Fruit fly (Drosophila melanogaster) whole organism, pupa: ENCODE measurements around the gene CG7739.

Experiments
- CG10348 ChIP-seq: fragments of 200-800 bp; sonication (Bioruptor generic); IDR thresholded peaks from 2 replicates; pipeline ENCODE4 v1.3.6; 2022; ENCODE audit warnings: missing biosample characterization, missing genetic modification characterization
- CG12605 ChIP-seq: fragments of 200-800 bp; sonication (Bioruptor generic); IDR thresholded peaks from 2 replicates; pipeline ENCODE4 v1.3.6; 2022; ENCODE audit warnings: missing biosample characterization, missing genetic modification characterization
- CG13204 ChIP-seq: fragments of 200-800 bp; sonication (Bioruptor generic); optimal IDR thresholded peaks from 2 replicates; lab custom pipeline; 2018; ENCODE audit warnings: missing biosample characterization, mild to moderate bottlenecking, missing genetic modification characterization, moderate library complexity
- CG14655 ChIP-seq: fragments of 200-800 bp; sonication (Bioruptor generic); optimal IDR thresholded peaks from 3 replicates; lab custom pipeline; 2017; ENCODE audit warnings: mild to moderate bottlenecking, missing biosample characterization, missing genetic modification reagents, missing genetic modification characterization
- CG15710 ChIP-seq: fragments of 200-800 bp; sonication (Bioruptor generic); optimal IDR thresholded peaks from 2 replicates; lab custom pipeline; 2018; ENCODE audit warnings: missing biosample characterization, mild to moderate bottlenecking, missing genetic modification characterization, moderate library complexity
- CG17806 ChIP-seq: fragments of 200-800 bp; sonication (Bioruptor generic); optimal IDR thresholded peaks from 2 replicates; lab custom pipeline; 2018; ENCODE audit warnings: missing biosample characterization, mild to moderate bottlenecking, missing genetic modification characterization, moderate library complexity
- CG32121 ChIP-seq: fragments of 200-800 bp; sonication (Bioruptor generic); IDR thresholded peaks from 2 replicates; pipeline ENCODE4 v1.3.6; 2022; ENCODE audit warnings: missing biosample characterization, missing genetic modification characterization
- CG34367 ChIP-seq: fragments of 200-800 bp; sonication (Bioruptor generic); optimal IDR thresholded peaks from 2 replicates; lab custom pipeline; 2018; ENCODE audit warnings: missing biosample characterization, mild to moderate bottlenecking, missing genetic modification characterization
- CG4496 ChIP-seq: fragments of 200-800 bp; sonication (Bioruptor generic); IDR thresholded peaks from 3 replicates; pipeline ENCODE4 v1.3.6; 2022; ENCODE audit warnings: missing biosample characterization, missing genetic modification characterization
- CG8159 ChIP-seq: fragments of 200-800 bp; sonication (Bioruptor generic); optimal IDR thresholded peaks from 3 replicates; lab custom pipeline; 2018; ENCODE audit warnings: missing biosample characterization, mild to moderate bottlenecking, missing genetic modification characterization, moderate library complexity
- CG8301 ChIP-seq: fragments of 200-800 bp; sonication (Bioruptor generic); optimal IDR thresholded peaks from 2 replicates; lab custom pipeline; 2018; ENCODE audit warnings: missing biosample characterization, mild to moderate bottlenecking, missing genetic modification characterization
- CG9948 ChIP-seq: fragments of 200-800 bp; sonication (Bioruptor generic); optimal IDR thresholded peaks from 2 replicates; lab custom pipeline; 2018; ENCODE audit warnings: missing biosample characterization, mild to moderate bottlenecking, missing genetic modification characterization, moderate library complexity
- D1 ChIP-seq: fragments of 200-800 bp; sonication (Bioruptor generic); optimal IDR thresholded peaks from 2 replicates; lab custom pipeline; 2018; ENCODE audit warnings: missing biosample characterization, mild to moderate bottlenecking, missing genetic modification characterization, moderate library complexity
- EcR ChIP-seq: fragments of 200-800 bp; sonication (Bioruptor generic); optimal IDR thresholded peaks from 3 replicates; lab custom pipeline; 2019; ENCODE audit warnings: missing biosample characterization, missing genetic modification characterization, mild to moderate bottlenecking, moderate library complexity, missing genetic modification reagents
- Ets98B ChIP-seq: fragments of 200-800 bp; sonication (Bioruptor generic); IDR thresholded peaks from 2 replicates; pipeline ENCODE4 v1.3.6; 2022; ENCODE audit warnings: missing biosample characterization, missing genetic modification characterization
- Pif1A ChIP-seq: fragments of 200-800 bp; sonication (Bioruptor generic); optimal IDR thresholded peaks from 3 replicates; lab custom pipeline; 2016; ENCODE audit warnings: missing biosample characterization, missing genetic modification characterization
- Pif1B ChIP-seq: fragments of 200-800 bp; sonication (Bioruptor generic); optimal IDR thresholded peaks from 3 replicates; lab custom pipeline; 2016; ENCODE audit warnings: missing biosample characterization, missing genetic modification characterization
- Snoo ChIP-seq: fragments of 200-800 bp; sonication (Bioruptor generic); optimal IDR thresholded peaks from 3 replicates; lab custom pipeline; 2017; ENCODE audit warnings: missing biosample characterization, mild to moderate bottlenecking, missing genetic modification characterization, inconsistent platforms
- fd96Ca ChIP-seq: fragments of 200-800 bp; sonication (Bioruptor generic); IDR thresholded peaks from 3 replicates; pipeline ENCODE4 v1.3.6; 2022; ENCODE audit warnings: missing biosample characterization, missing genetic modification characterization
- gl ChIP-seq: fragments of 200-800 bp; sonication (Bioruptor generic); optimal IDR thresholded peaks from 2 replicates; lab custom pipeline; 2018; ENCODE audit warnings: missing biosample characterization, mild to moderate bottlenecking, missing genetic modification characterization
- rn ChIP-seq: fragments of 200-800 bp; sonication (Bioruptor generic); IDR thresholded peaks from 2 replicates; pipeline ENCODE4 v1.3.6; 2022; ENCODE audit warnings: missing biosample characterization, missing genetic modification characterization

Gene CG7739

dm6 chr3L:15519492-15519891, 43.4 kb downstream of the CG7739 start, which contains the start of gene mex1:
TSS of gene mex1 (minus strand) at chr3L:15519592.
- TF ChIP-seq CG10348 (GFP tag; lab: Robert Waterston, UW) (no peak), CG13204 (GFP tag; lab: Kevin White, UChicago) (no peak), CG32121 (no peak), Ets98B (GFP tag; lab: Robert Waterston, UW) (no peak), CG14655 (GFP tag; lab: Kevin White, UChicago) (no peak), D1 (tag; lab: Kevin White, UChicago) (no peak), gl (tag; lab: Kevin White, UChicago) (no peak), CG12605 (no peak), CG9948 (tag; lab: Kevin White, UChicago) (no peak), CG8159 (tag; lab: Kevin White, UChicago) (no peak), fd96Ca (no peak), CG34367 (tag; lab: Kevin White, UChicago) (no peak), Pif1A (GFP tag; lab: Kevin White, UChicago) (no peak), Pif1B (GFP tag; lab: Kevin White, UChicago) (no peak), CG17806 (tag; lab: Kevin White, UChicago) (no peak), EcR (GFP tag; lab: Kevin White, UChicago) (no peak), CG4496 (GFP tag; lab: Robert Waterston, UW) (no peak)

- TF ChIP-seq CG13204 (GFP tag; lab: Kevin White, UChicago) = no peak
- TF ChIP-seq CG34367 (tag; lab: Kevin White, UChicago) = no peak
- TF ChIP-seq CG4496 (GFP tag; lab: Robert Waterston, UW) = no peak
- TF ChIP-seq D1 (tag; lab: Kevin White, UChicago) = no peak
- no peak for TF ChIP-seq Pif1A (GFP tag; lab: Kevin White, UChicago)
- no peak for TF ChIP-seq CG32121
- TF ChIP-seq CG14655 (GFP tag; lab: Kevin White, UChicago) = no peak
- no peak for TF ChIP-seq Ets98B (GFP tag; lab: Robert Waterston, UW)
Measured at dm6 chr3L:15518344-15518743, 44.5 kb downstream of the CG7739 start.

dm6 chr3L:15517508-15517907, 45.4 kb downstream of the CG7739 start:
- no peak for TF ChIP-seq CG4496 (GFP tag; lab: Robert Waterston, UW)
- TF ChIP-seq CG34367 (tag; lab: Kevin White, UChicago) = no peak
- TF ChIP-seq D1 (tag; lab: Kevin White, UChicago) = no peak
- no peak for TF ChIP-seq fd96Ca

dm6 chr3L:15516956-15517355, 45.9 kb downstream of the CG7739 start, which contains the start of gene CG13454:
TSS of gene CG13454 (minus strand) at chr3L:15517056.
- TF ChIP-seq CG15710 (tag; lab: Kevin White, UChicago) = no peak
- no peak for TF ChIP-seq Ets98B (GFP tag; lab: Robert Waterston, UW)
- no peak for TF ChIP-seq EcR (GFP tag; lab: Kevin White, UChicago)
- no peak for TF ChIP-seq Snoo
- TF ChIP-seq CG14655 (GFP tag; lab: Kevin White, UChicago) = no peak
- no peak for TF ChIP-seq Pif1B (GFP tag; lab: Kevin White, UChicago)
- no peak for TF ChIP-seq CG8301 (tag; lab: Kevin White, UChicago)
- TF ChIP-seq CG32121 = no peak
- no peak for TF ChIP-seq CG12605
- no peak for TF ChIP-seq D1 (tag; lab: Kevin White, UChicago)
- no peak for TF ChIP-seq fd96Ca

DNA sequence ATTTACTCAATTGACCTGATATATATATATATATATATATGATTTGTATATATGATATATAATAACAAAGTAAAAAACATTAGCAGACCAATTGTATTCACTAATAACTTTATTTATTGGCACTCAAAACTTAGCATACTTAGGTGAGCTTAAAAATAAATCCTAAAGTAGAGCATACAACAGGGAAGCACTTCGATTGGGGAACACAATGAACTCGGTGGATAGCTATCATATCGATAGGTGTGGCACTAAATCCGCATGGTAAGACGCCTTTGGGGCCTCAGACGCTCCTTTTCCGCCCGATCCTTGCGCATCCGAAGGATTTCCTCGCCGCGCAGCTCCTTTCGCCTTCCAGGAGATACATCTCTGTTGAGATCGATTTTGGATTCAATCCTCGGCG, 46.4 kb downstream of the CG7739 start:
- TF ChIP-seq EcR (GFP tag; lab: Kevin White, UChicago) (peak; percentile 53), CG4496 (GFP tag; lab: Robert Waterston, UW) (no peak)
- TF ChIP-seq, all 21 proteins: peak for 1

- no peak for TF ChIP-seq Snoo
- TF ChIP-seq CG12605 = no peak
- TF ChIP-seq Pif1B (GFP tag; lab: Kevin White, UChicago) = no peak
- 0 out of 2 replicates have a peak, but pooled peaks have one; percentile 8 for TF ChIP-seq CG32121
- TF ChIP-seq CG17806 (tag; lab: Kevin White, UChicago) = no peak
- no peak for TF ChIP-seq Pif1A (GFP tag; lab: Kevin White, UChicago)
- TF ChIP-seq CG15710 (tag; lab: Kevin White, UChicago) = no peak
- TF ChIP-seq CG8159 (tag; lab: Kevin White, UChicago) = no peak
Measured at dm6 chr3L:15514814-15515495, 47.9 kb downstream of the CG7739 start.

- TF ChIP-seq EcR (GFP tag; lab: Kevin White, UChicago) = peak; percentile 83
- TF ChIP-seq CG9948 (tag; lab: Kevin White, UChicago) = no peak
- no peak for TF ChIP-seq CG8301 (tag; lab: Kevin White, UChicago)
- no peak; the same call in 1 of the 2 replicates for TF ChIP-seq Ets98B (GFP tag; lab: Robert Waterston, UW)
- TF ChIP-seq rn (GFP tag; lab: Robert Waterston, UW) = no peak
- TF ChIP-seq CG32121 = peak; percentile 43; the same call in 1 of the 2 replicates
- no peak for TF ChIP-seq Snoo
- no peak for TF ChIP-seq CG4496 (GFP tag; lab: Robert Waterston, UW)
- no peak for TF ChIP-seq CG17806 (tag; lab: Kevin White, UChicago)
- no peak for TF ChIP-seq CG10348 (GFP tag; lab: Robert Waterston, UW)
- peak; percentile 60 for TF ChIP-seq CG12605
- TF ChIP-seq CG15710 (tag; lab: Kevin White, UChicago) = no peak
- no peak for TF ChIP-seq CG14655 (GFP tag; lab: Kevin White, UChicago)
- no peak for TF ChIP-seq CG8159 (tag; lab: Kevin White, UChicago)
- no peak for TF ChIP-seq CG13204 (GFP tag; lab: Kevin White, UChicago)
- TF ChIP-seq Pif1B (GFP tag; lab: Kevin White, UChicago) = no peak
- no peak for TF ChIP-seq D1 (tag; lab: Kevin White, UChicago)
- no peak for TF ChIP-seq gl (tag; lab: Kevin White, UChicago)
- TF ChIP-seq Pif1A (GFP tag; lab: Kevin White, UChicago) = no peak
- no peak for TF ChIP-seq CG34367 (tag; lab: Kevin White, UChicago)
- no peak for TF ChIP-seq fd96Ca
Measured at dm6 chr3L:15514405-15514804, 48.5 kb downstream of the CG7739 start.
